Worm (Caenorhabditis elegans) whole organism, L4 larva: ENCODE measurements around the gene F57G4.1.
"Not testable (repeated sequence)": the region's sequence is repeated elsewhere in the genome, so short reads cannot be mapped to it uniquely, and the experiment has no call there.

Source experiments
- ama-1 ChIP-seq: fragments of 150-350 bp; optimal IDR thresholded peaks from 2 replicates; lab custom pipeline; 2014; ENCODE audit warnings: inconsistent platforms, mixed read lengths
- pha-4 ChIP-seq, 2 experiments: fragments of 150-350 bp in 1 of 2; fragments of 200-800 bp in 1 of 2; sonication (Bioruptor generic) in 1 of 2; IDR thresholded peaks in 1 of 2; optimal IDR thresholded peaks in 1 of 2; 2 replicates each; pipeline versions ENCODE4 v1.3.6 to Lab custom; 2014 to 2022; ENCODE audit warnings: missing genetic modification characterization in 2 of 2, missing genetic modification reagents in 2 of 2, missing biosample characterization in 1 of 2, missing compliant biosample characterization in 1 of 2

- not testable (repeated sequence) for TF ChIP-seq ama-1 (lab: Kevin White, UChicago); pha-4 (GFP tag; IDR thresholded peaks at IDR 0.05; lab: Robert Waterston, UW); pha-4 (tag; optimal IDR thresholded peaks at IDR 0.05; lab: Kevin White, UChicago)
These were observed 38.9 kb upstream of the F57G4.1 start, which contains the start of gene fbxa-133 for ce11 chrV:17584352-17584843.
